Worm (Caenorhabditis elegans) whole organism, L3 larva: Measurements from ENCODE around the gene T11G6.3.

Experiments
- R02D3.7 ChIP-seq: fragments of 150-350 bp; optimal IDR thresholded peaks from 2 replicates; lab custom pipeline; 2014; ENCODE audit warnings: missing biosample characterization, missing genetic modification characterization
- egl-27 ChIP-seq: sonication (generic microtip); optimal IDR thresholded peaks from 4 replicates; lab custom pipeline; 2017; ENCODE audit warnings: missing biosample characterization, missing genetic modification reagents, missing genetic modification characterization
- lin-39 ChIP-seq: fragments of 150-350 bp; optimal IDR thresholded peaks from 2 replicates; lab custom pipeline; 2018; ENCODE audit warnings: missing biosample characterization, missing genetic modification reagents, missing genetic modification characterization
- nhr-43 ChIP-seq: sonication (generic microtip); optimal IDR thresholded peaks from 2 replicates; lab custom pipeline; 2016; ENCODE audit warnings: mild to moderate bottlenecking, missing genetic modification characterization, missing compliant biosample characterization; ENCODE audit not compliant: poor library complexity, severe bottlenecking
- ztf-11 ChIP-seq: fragments of 150-350 bp; optimal IDR thresholded peaks from 2 replicates; lab custom pipeline; 2014; ENCODE audit warnings: missing biosample characterization, missing genetic modification characterization

DNA sequence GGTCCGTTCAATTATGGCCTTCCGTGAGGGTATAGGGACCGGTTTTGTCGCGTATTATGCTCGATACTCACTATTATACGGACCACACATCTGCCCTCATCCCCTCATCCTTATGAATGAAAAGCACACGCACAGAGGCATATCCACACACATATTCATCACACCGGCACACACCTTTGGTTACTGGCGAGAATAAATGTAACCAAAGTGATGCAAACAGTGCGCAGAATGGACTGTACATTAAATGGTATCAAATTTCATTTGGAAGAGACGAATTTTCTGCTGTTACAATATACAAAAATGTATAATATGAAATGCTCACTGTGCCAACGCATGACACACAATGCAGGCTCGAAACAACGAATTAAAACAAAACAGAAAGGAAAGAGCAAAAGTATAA is 14.6 kb upstream of the T11G6.3 start:
- TF ChIP-seq lin-39 (tag; lab: Kevin White, UChicago) (no peak), ztf-11 (tag; lab: Kevin White, UChicago) (no peak), R02D3.7 (no peak), nhr-43 (tag; lab: Kevin White, UChicago) (no peak), egl-27 (tag; lab: Kevin White, UChicago) (no peak)
